Worm (Caenorhabditis elegans): ENCODE measurements around the gene htp-1.

The htp-1 gene

DNA sequence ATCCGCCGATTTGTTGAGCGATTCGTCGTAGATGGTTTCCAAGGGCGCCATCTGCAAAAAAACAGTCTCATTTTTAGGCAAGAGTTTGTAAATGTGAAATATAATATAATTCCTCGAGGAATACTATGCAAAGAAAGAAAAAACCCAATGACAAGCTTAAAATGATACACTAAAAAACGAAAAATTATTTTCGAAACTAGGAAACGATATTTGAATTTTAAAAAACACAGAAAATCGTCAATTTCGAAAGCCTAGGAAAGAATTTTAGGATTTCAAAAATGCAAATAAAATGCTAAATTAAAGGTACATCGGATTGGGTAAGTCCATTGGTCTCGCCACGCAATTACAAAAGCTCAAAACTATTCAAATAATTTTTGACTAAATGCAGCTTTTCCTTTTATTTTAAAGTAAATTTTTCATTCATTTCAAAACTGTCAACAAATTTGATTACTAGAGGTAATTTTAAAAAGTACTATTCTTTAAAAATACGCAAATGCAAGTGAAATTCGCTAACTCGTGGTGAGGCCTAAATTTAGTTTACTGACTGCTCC lies at the start of gene htp-1, which contains the start of gene ZK616.5:
htp-1 (minus strand) TSS at position 51 of the 551 bp plus-strand sequence.
ZK616.5 (plus strand) TSS at position 423 of the 551 bp plus-strand sequence.
- TF ChIP-seq W03F9.2 (tag; optimal IDR thresholded peaks at IDR 0.05) (no peak), dao-5 (tag; optimal IDR thresholded peaks at IDR 0.05) (no peak), him-1 (tag; optimal IDR thresholded peaks at IDR 0.05) (no peak)

ce11 chrIV:5438705-5439104 lies 47.3 kb upstream of the htp-1 start, which contains the start of gene mgl-3:
Gene mgl-3 (plus strand): TSS chrIV:5439005.
- TF ChIP-seq W03F9.2 (tag; optimal IDR thresholded peaks at IDR 0.05) (no peak), him-1 (tag; optimal IDR thresholded peaks at IDR 0.05) (no peak), dao-5 (tag; optimal IDR thresholded peaks at IDR 0.05) (no peak)

DNA sequence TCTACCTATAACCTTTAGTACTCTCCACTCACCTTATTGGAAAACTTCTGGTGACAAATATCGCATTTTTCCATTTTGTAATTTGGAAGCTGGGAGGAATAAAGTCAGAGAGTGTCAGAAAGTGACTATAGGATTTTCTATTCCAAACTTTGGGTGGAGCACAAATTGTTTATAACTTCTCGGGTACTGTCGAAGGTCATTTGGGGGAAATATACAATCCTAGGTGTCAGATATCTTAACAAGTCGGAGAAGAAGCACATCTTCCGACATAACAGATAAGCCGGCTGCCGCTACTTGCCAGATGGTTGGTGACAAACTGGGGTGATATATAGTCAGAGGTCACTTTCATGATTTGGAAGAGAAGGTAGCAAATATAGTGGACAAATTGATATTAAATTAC lies 27.8 kb upstream of the htp-1 start, which contains the start of gene ehn-3:
ehn-3 (minus strand) TSS at position 101 of the 400 bp plus-strand sequence.
- TF ChIP-seq W03F9.2 (tag; optimal IDR thresholded peaks at IDR 0.05), result no peak
- no peak for TF ChIP-seq dao-5 (tag; optimal IDR thresholded peaks at IDR 0.05)
- no peak for TF ChIP-seq him-1 (tag; optimal IDR thresholded peaks at IDR 0.05)

ce11 chrIV:5415696-5416095 lies 24.3 kb upstream of the htp-1 start, which contains the start of gene spp-7:
Gene spp-7 (minus strand): TSS chrIV:5415796.
- TF ChIP-seq W03F9.2 (tag; optimal IDR thresholded peaks at IDR 0.05), result no peak
- TF ChIP-seq him-1 (tag; optimal IDR thresholded peaks at IDR 0.05), result no peak
- no peak for TF ChIP-seq dao-5 (tag; optimal IDR thresholded peaks at IDR 0.05)

DNA sequence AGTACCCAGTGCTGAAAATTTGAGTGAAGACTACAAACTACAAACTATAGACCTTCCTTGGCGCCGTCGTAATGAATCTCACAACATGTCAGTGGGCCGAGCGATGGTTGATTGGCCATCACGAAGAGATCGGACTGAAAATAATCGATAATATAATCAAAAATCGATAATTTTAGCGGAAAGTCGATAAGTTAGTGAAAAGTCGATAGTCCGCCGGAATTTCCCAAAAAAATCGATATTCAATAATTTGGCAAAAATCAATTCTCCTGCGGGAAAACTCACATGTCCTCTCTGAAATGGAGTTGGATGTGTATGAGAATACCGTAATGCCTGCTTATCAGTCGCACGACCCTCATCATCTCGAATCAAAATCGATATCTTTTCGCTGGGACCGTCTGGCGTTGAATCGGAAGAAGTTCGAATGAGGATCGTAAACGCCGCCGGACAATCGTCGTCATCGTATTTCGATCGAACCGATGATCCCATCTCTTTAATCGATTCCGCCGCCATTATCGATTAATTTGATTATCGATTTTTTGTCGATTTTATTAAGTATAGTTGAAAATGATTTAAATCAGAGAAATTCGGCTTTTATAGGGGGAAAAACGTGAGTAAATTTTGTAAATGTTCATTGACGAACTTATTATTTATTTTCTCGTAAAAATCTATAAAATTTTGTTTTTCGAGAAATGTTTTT lies 20.4 kb upstream of the htp-1 start, which contains the start of gene ZK616.8:
ZK616.8 (minus strand) TSS at position 553 of the 697 bp plus-strand sequence.
- TF ChIP-seq dao-5 (tag; optimal IDR thresholded peaks at IDR 0.05) (no peak), W03F9.2 (tag; optimal IDR thresholded peaks at IDR 0.05) (no peak), him-1 (tag; optimal IDR thresholded peaks at IDR 0.05) (no peak)

DNA sequence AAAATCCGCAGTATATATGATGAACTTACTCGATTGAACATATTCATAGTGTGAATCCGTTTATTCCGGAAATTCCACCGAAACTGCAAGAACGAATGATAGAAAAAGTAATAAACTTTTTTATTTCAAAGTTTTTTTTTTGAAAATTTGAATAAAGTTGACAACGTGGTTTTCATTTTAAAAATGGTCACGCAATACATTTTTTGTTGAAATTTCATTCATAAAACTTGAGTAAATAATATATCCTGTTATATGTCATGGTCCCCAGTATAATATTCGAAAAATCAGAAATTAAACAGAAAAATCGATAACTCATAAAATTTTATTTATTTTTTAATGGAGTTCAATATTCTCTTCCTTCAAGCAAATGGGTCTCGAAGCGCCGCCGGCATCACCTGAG lies 19.8 kb upstream of the htp-1 start, which contains the start of gene ZK616.65:
ZK616.65 (minus strand) TSS at position 101 of the 400 bp plus-strand sequence.
- no peak for TF ChIP-seq W03F9.2 (tag; optimal IDR thresholded peaks at IDR 0.05)
- TF ChIP-seq him-1 (tag; optimal IDR thresholded peaks at IDR 0.05), result no peak
- TF ChIP-seq dao-5 (tag; optimal IDR thresholded peaks at IDR 0.05), result no peak

ce11 chrIV:5409112-5409511 lies 17.8 kb upstream of the htp-1 start:
- TF ChIP-seq him-1 (tag; optimal IDR thresholded peaks at IDR 0.05), result no peak
- no peak for TF ChIP-seq W03F9.2 (tag; optimal IDR thresholded peaks at IDR 0.05)
- TF ChIP-seq dao-5 (tag; optimal IDR thresholded peaks at IDR 0.05), result no peak

DNA sequence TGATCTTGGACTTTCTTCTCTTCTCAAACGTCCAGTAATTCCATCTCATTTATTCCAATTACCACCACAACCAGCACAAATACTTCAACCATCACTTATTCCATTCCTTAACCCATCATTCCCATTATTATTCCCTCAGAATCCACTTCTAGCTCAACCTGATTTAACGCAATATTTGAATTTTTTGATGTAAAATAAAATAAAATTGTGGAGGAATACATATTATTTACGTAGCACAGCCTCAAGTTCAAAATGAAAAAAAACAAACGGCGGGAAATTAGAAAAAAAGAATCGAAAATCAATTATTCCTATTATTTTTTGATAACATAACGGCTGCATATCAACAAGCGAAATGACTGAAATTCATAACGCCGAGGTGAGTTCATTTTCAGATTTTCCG lies 14.0 kb upstream of the htp-1 start, which contains the start of gene ZK616.61:
ZK616.61 (plus strand) TSS at position 301 of the 400 bp plus-strand sequence.
- no peak for TF ChIP-seq dao-5 (tag; optimal IDR thresholded peaks at IDR 0.05)
- TF ChIP-seq W03F9.2 (tag; optimal IDR thresholded peaks at IDR 0.05), result no peak
- no peak for TF ChIP-seq him-1 (tag; optimal IDR thresholded peaks at IDR 0.05)

DNA sequence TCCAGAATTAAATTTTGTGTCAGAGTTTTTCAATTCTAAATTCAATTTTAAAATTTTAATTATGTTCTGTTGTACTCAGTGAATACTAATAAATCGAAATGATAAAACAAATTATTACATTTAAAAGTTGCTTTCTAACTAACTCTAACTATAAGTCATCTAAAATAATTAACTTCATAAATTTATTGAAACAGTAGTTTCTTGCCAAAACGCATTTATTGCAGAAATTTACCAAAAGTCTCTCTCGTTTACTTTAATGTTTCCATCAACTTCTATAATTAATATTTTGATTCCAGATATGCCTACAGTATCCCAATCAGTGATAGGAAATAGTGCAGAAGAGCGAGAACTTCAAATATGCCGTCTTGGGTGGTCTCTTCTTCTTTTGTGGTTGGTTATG lies 9.3 kb upstream of the htp-1 start, which contains the start of gene ZK616.1:
ZK616.1 (plus strand) TSS at position 301 of the 400 bp plus-strand sequence.
- no peak for TF ChIP-seq W03F9.2 (tag; optimal IDR thresholded peaks at IDR 0.05)
- no peak for TF ChIP-seq him-1 (tag; optimal IDR thresholded peaks at IDR 0.05)
- TF ChIP-seq dao-5 (tag; optimal IDR thresholded peaks at IDR 0.05), result no peak

ce11 chrIV:5397539-5397938 lies 6.2 kb upstream of the htp-1 start, which contains the start of gene ZK616.2:
Gene ZK616.2 (plus strand): TSS chrIV:5397839.
- no peak for TF ChIP-seq him-1 (tag; optimal IDR thresholded peaks at IDR 0.05)
- no peak for TF ChIP-seq dao-5 (tag; optimal IDR thresholded peaks at IDR 0.05)
- TF ChIP-seq W03F9.2 (tag; optimal IDR thresholded peaks at IDR 0.05), result no peak

DNA sequence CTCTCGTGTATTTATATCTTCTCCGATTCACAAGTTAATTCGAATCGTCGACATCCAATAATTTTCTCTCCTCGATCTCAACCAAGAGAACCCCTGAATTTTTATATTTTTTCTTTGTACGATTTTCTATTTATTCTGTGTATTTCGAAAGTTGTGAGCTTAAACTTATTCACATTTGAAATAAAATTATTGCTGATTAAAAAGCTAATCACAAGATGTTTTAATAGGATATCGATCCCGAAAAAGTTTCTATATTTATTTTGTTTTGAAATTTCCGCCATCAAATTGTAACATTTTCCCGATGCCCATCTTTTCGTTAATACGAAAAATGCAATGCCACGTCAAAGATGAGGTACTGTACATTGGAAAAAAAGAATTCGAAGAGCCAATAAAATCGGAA lies 5.4 kb upstream of the htp-1 start, which contains the start of gene ZK616.3:
ZK616.3 (plus strand) TSS at position 301 of the 400 bp plus-strand sequence.
- TF ChIP-seq him-1 (tag; optimal IDR thresholded peaks at IDR 0.05) (no peak), dao-5 (tag; optimal IDR thresholded peaks at IDR 0.05) (no peak)

DNA sequence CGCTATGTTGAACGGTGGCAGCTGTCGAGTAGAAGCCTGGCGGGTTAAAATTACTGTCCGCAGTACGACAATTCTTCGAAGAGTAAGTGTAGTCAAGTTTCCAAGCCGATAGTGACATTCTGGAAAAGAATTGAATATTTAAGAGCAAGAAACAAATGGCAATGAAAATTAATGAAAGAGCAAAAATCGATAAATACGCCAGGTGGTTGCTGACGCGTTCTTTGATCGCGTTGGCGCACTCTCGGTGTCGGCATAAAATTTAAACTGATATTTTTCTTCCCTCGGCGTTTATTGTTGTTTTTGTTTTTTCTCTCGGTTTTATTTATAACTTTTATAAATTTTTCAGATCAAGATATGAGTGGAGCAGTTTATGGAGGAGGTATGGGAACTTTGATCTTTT lies 3.3 kb upstream of the htp-1 start, which contains the start of the genes perm-3 and swsn-6:
perm-3 (minus strand) TSS at position 118 of the 400 bp plus-strand sequence.
swsn-6 (plus strand) TSS at position 347 of the 400 bp plus-strand sequence.
- no peak for TF ChIP-seq dao-5 (tag; optimal IDR thresholded peaks at IDR 0.05)
- peak; percentile 79 for TF ChIP-seq W03F9.2 (tag; optimal IDR thresholded peaks at IDR 0.05)

ce11 chrIV:5393566-5393965 lies 2.2 kb upstream of the htp-1 start:
- TF ChIP-seq him-1 (tag; optimal IDR thresholded peaks at IDR 0.05) (no peak), dao-5 (tag; optimal IDR thresholded peaks at IDR 0.05) (no peak), W03F9.2 (tag; optimal IDR thresholded peaks at IDR 0.05) (no peak)

DNA sequence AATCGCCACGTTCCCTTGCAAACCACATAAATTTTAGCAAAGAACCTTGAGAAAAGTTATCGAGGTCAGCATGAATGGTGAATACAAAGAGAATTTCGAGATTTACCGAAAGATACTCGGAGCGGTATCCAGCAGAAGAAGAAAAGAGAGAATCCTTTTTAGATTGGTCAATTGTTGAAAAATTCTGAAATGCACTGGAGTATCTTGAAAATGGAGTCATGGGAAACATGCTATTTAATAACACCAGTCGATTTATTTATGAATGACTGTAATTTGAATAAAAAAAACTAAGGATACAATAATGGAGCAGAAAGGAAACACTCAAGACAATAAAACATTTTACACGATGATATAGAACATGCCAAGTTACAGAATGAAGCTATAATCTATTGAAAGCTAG lies 1.4 kb downstream of the htp-1 start:
- TF ChIP-seq him-1 (tag; optimal IDR thresholded peaks at IDR 0.05) (no peak), W03F9.2 (tag; optimal IDR thresholded peaks at IDR 0.05) (no peak), dao-5 (tag; optimal IDR thresholded peaks at IDR 0.05) (no peak)
